Worm (Caenorhabditis elegans) whole organism, young adult: Measurements from ENCODE around the gene csn-5.
A peak's percentile ranks its signal among the peaks of the same experiment; 100 is the strongest.

ENCODE experiments used
- B0336.3 ChIP-seq: fragments of 200-800 bp; sonication (Bioruptor generic); IDR thresholded peaks from 2 replicates; pipeline ENCODE4 v1.3.6; 2022; ENCODE audit warnings: missing genetic modification characterization, missing compliant biosample characterization
- C06A6.2 ChIP-seq: fragments of 200-800 bp; sonication (Bioruptor generic); conservative IDR thresholded peaks from 2 replicates; pipeline ENCODE4 v1.3.6; 2022; ENCODE audit warnings: missing genetic modification characterization, missing compliant biosample characterization
- C17E4.6 ChIP-seq: fragments of 200-800 bp; sonication (Bioruptor generic); IDR thresholded peaks from 2 replicates; pipeline ENCODE4 v1.3.6; 2022; ENCODE audit warnings: missing genetic modification reagents, missing genetic modification characterization, missing compliant biosample characterization
- F57C9.4 ChIP-seq: sonication (generic microtip); optimal IDR thresholded peaks from 2 replicates; lab custom pipeline; 2017; ENCODE audit warnings: mild to moderate bottlenecking, missing genetic modification characterization, missing compliant biosample characterization
- T07F8.4 ChIP-seq: sonication (generic microtip); optimal IDR thresholded peaks from 2 replicates; lab custom pipeline; 2016; ENCODE audit warnings: mild to moderate bottlenecking, missing genetic modification characterization, moderate library complexity, missing compliant biosample characterization
- Y53G8AR.9 ChIP-seq: fragments of 200-800 bp; sonication (Bioruptor generic); conservative IDR thresholded peaks from 2 replicates; pipeline ENCODE4 v1.3.6; 2022; ENCODE audit warnings: missing genetic modification reagents, missing genetic modification characterization, missing compliant biosample characterization
- Y79H2A.3 ChIP-seq: fragments of 200-800 bp; sonication (Bioruptor generic); conservative IDR thresholded peaks from 2 replicates; pipeline ENCODE4 v1.3.6; 2022; ENCODE audit warnings: missing genetic modification reagents, missing genetic modification characterization, missing compliant biosample characterization
- akir-1 ChIP-seq: fragments of 200-800 bp; sonication (Bioruptor generic); optimal IDR thresholded peaks from 2 replicates; lab custom pipeline; 2018; ENCODE audit warnings: mild to moderate bottlenecking, missing genetic modification characterization, moderate library complexity, missing compliant biosample characterization
- ama-1 ChIP-seq, 3 experiments: fragments of 150-350 bp in 1 of 3; sonication (generic microtip) in 2 of 3; optimal IDR thresholded peaks; 2 replicates each; lab custom pipeline; 2014 to 2018; ENCODE audit warnings: missing biosample characterization in 2 of 3, missing genetic modification characterization in 2 of 3, missing genetic modification reagents in 2 of 3
- aptf-3 ChIP-seq: fragments of 200-800 bp; sonication (Bioruptor generic); IDR thresholded peaks from 2 replicates; pipeline ENCODE4 v1.3.6; 2022; ENCODE audit warnings: missing genetic modification characterization, missing compliant biosample characterization
- attf-3 ChIP-seq: fragments of 200-800 bp; sonication (Bioruptor generic); conservative IDR thresholded peaks from 2 replicates; pipeline ENCODE4 v1.3.6; 2022; ENCODE audit warnings: missing genetic modification reagents, missing genetic modification characterization, missing compliant biosample characterization
- bed-1 ChIP-seq: fragments of 200-800 bp; sonication (Bioruptor generic); IDR thresholded peaks from 2 replicates; pipeline ENCODE4 v1.3.6; 2022; ENCODE audit warnings: missing genetic modification reagents, missing genetic modification characterization, missing compliant biosample characterization
- ceh-100 ChIP-seq: fragments of 200-800 bp; sonication (Bioruptor generic); IDR thresholded peaks from 2 replicates; pipeline ENCODE4 v1.3.6; 2022; ENCODE audit warnings: missing genetic modification reagents, missing genetic modification characterization, missing compliant biosample characterization
- efl-1 ChIP-seq: fragments of 150-350 bp; optimal IDR thresholded peaks from 2 replicates; lab custom pipeline; 2014; ENCODE audit warnings: missing biosample characterization, missing genetic modification reagents, missing genetic modification characterization
- egl-18 ChIP-seq: fragments of 200-800 bp; sonication (Bioruptor generic); IDR thresholded peaks from 2 replicates; pipeline ENCODE4 v1.3.6; 2022; ENCODE audit warnings: missing genetic modification reagents, missing genetic modification characterization, missing compliant biosample characterization
- egrh-3 ChIP-seq: fragments of 200-800 bp; sonication (Bioruptor generic); IDR thresholded peaks from 2 replicates; pipeline ENCODE4 v1.3.6; 2022; ENCODE audit warnings: missing genetic modification reagents, missing genetic modification characterization, missing compliant biosample characterization
- ekl-4 ChIP-seq: fragments of 200-800 bp; sonication (Bioruptor generic); IDR thresholded peaks from 2 replicates; pipeline ENCODE4 v1.3.6; 2022; ENCODE audit warnings: missing genetic modification reagents, missing genetic modification characterization, missing compliant biosample characterization
- fkh-3 ChIP-seq: sonication (generic microtip); optimal IDR thresholded peaks from 2 replicates; lab custom pipeline; 2016; ENCODE audit warnings: mild to moderate bottlenecking, missing genetic modification characterization, missing compliant biosample characterization
- hrde-1 ChIP-seq: sonication (generic microtip); optimal IDR thresholded peaks from 2 replicates; lab custom pipeline; 2016; ENCODE audit warnings: missing genetic modification characterization, mild to moderate bottlenecking, missing compliant biosample characterization, moderate library complexity, missing genotype, missing genetic modification reagents, borderline replicate concordance
- hsf-1 ChIP-seq: fragments of 200-800 bp; sonication (Bioruptor generic); IDR thresholded peaks from 2 replicates; pipeline ENCODE4 v1.3.6; 2022; ENCODE audit warnings: missing genetic modification reagents, missing genetic modification characterization, missing compliant biosample characterization
- let-526 ChIP-seq: fragments of 200-800 bp; sonication (Bioruptor generic); IDR thresholded peaks from 2 replicates; pipeline ENCODE4 v1.3.6; 2022; ENCODE audit warnings: missing genetic modification reagents, missing genetic modification characterization, missing compliant biosample characterization
- lin-35 ChIP-seq, 3 experiments: fragments of 150-350 bp in 2 of 3; sonication (generic microtip) in 1 of 3; optimal IDR thresholded peaks; 2 replicates each; lab custom pipeline; 2014 to 2018; ENCODE audit warnings: missing biosample characterization in 3 of 3, missing genetic modification characterization in 3 of 3, missing genetic modification reagents in 3 of 3
- lir-1 ChIP-seq: fragments of 200-800 bp; sonication (Bioruptor generic); conservative IDR thresholded peaks from 2 replicates; pipeline ENCODE4 v1.3.6; 2022; ENCODE audit warnings: missing genetic modification reagents, missing genetic modification characterization, missing compliant biosample characterization
- lsy-27 ChIP-seq: sonication (generic microtip); optimal IDR thresholded peaks from 2 replicates; lab custom pipeline; 2017; ENCODE audit warnings: missing genetic modification characterization, mild to moderate bottlenecking, missing compliant biosample characterization, antibody characterized with exemption, missing genotype, borderline replicate concordance; ENCODE audit not compliant: insufficient read depth
- mel-28 ChIP-seq: sonication (generic microtip); optimal IDR thresholded peaks from 2 replicates; lab custom pipeline; 2016; ENCODE audit warnings: borderline replicate concordance, mild to moderate bottlenecking, missing genetic modification characterization, missing compliant biosample characterization
- mes-4 ChIP-seq: sonication (generic microtip); optimal IDR thresholded peaks from 2 replicates; lab custom pipeline; 2016; ENCODE audit warnings: missing genotype, missing genetic modification characterization, missing compliant biosample characterization
- nhr-27 ChIP-seq: fragments of 200-800 bp; sonication (Bioruptor generic); optimal IDR thresholded peaks from 2 replicates; lab custom pipeline; 2018; ENCODE audit warnings: mild to moderate bottlenecking, missing genetic modification characterization, moderate library complexity, missing compliant biosample characterization
- nhr-80 ChIP-seq: sonication (generic microtip); optimal IDR thresholded peaks from 2 replicates; lab custom pipeline; 2016; ENCODE audit warnings: missing genetic modification characterization, missing compliant biosample characterization
- rcor-1 ChIP-seq: fragments of 200-800 bp; sonication (Bioruptor generic); IDR thresholded peaks from 2 replicates; pipeline ENCODE4 v1.3.6; 2022; ENCODE audit warnings: missing genetic modification reagents, missing genetic modification characterization, missing compliant biosample characterization
- rpc-1 ChIP-seq, 2 experiments: fragments of 150-350 bp in 1 of 2; sonication (generic microtip) in 1 of 2; optimal IDR thresholded peaks; 2 replicates each; lab custom pipeline; 2014 to 2018; ENCODE audit warnings: missing biosample characterization in 1 of 2, missing genetic modification characterization in 1 of 2, missing genetic modification reagents in 1 of 2, missing genotype in 1 of 2
- snpc-1.1 ChIP-seq: sonication (generic microtip); optimal IDR thresholded peaks from 2 replicates; lab custom pipeline; 2017; ENCODE audit warnings: missing genetic modification characterization, mild to moderate bottlenecking, missing compliant biosample characterization, antibody characterized with exemption, moderate library complexity, missing genotype, missing genetic modification reagents; ENCODE audit not compliant: insufficient read depth
- tbp1 ChIP-seq: fragments of 200-800 bp; sonication (Bioruptor generic); optimal IDR thresholded peaks from 2 replicates; lab custom pipeline; 2018; ENCODE audit warnings: mild to moderate bottlenecking, missing genetic modification characterization, missing compliant biosample characterization
- tbx-9 ChIP-seq: sonication (generic microtip); optimal IDR thresholded peaks from 2 replicates; lab custom pipeline; 2016; ENCODE audit warnings: borderline replicate concordance, missing genetic modification characterization, inconsistent platforms, missing compliant biosample characterization
- unc-62 ChIP-seq: fragments of 150-350 bp; optimal IDR thresholded peaks from 2 replicates; lab custom pipeline; 2014; ENCODE audit warnings: missing biosample characterization, missing genetic modification reagents, missing genetic modification characterization
- ztf-18 ChIP-seq: sonication (generic microtip); optimal IDR thresholded peaks from 2 replicates; lab custom pipeline; 2016; ENCODE audit warnings: missing genotype, mild to moderate bottlenecking, missing genetic modification characterization, missing compliant biosample characterization
- ztf-26 ChIP-seq: sonication (generic microtip); optimal IDR thresholded peaks from 2 replicates; lab custom pipeline; 2017; ENCODE audit warnings: missing genetic modification characterization, missing compliant biosample characterization
- ztf-3 ChIP-seq: fragments of 200-800 bp; sonication (Bioruptor generic); optimal IDR thresholded peaks from 2 replicates; lab custom pipeline; 2018; ENCODE audit warnings: mild to moderate bottlenecking, missing genetic modification characterization, missing compliant biosample characterization

csn-5 gene

DNA sequence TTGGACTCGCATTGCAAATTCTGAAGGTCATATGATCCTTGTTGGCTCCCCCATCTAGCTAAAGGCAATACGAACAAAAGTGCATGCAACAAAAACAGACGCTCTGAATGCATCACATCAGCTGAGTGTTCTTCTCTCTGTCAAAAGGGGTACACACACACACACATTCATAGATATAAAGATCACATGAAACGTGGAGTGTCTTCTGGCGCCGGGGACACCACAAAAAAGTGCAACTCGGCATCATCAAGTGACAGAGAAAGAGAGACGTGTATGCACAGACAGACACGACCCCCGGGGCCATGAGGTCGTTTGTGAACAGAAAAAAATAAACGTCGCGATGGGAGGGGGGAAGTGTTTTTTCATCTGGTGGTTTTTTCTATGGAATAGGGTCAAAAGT is 42.0 kb upstream of the csn-5 start (continued):
- TF ChIP-seq ceh-100 (GFP tag; lab: Robert Waterston, UW) = no peak
- no peak for TF ChIP-seq F57C9.4 (tag; lab: Kevin White, UChicago)
- TF ChIP-seq akir-1 = no peak
- no peak for TF ChIP-seq Y53G8AR.9 (GFP tag; lab: Robert Waterston, UW)
- TF ChIP-seq ama-1 (optimal IDR thresholded peaks at IDR 0.05; lab: Kevin White, UChicago) = no peak
- TF ChIP-seq ama-1 (GFP tag; optimal IDR thresholded peaks at IDR 0.05; lab: Kevin White, UChicago) = no peak
- peak in 1 of 3 experiments; percentile 3 for TF ChIP-seq lin-35 (GFP tag; optimal IDR thresholded peaks at IDR 0.05; lab: Kevin White, UChicago)
- TF ChIP-seq snpc-1.1 (tag; lab: Kevin White, UChicago) = no peak
- no peak for TF ChIP-seq Y79H2A.3
- TF ChIP-seq fkh-3 (tag; lab: Kevin White, UChicago) = no peak
- TF ChIP-seq ekl-4 (GFP tag; lab: Robert Waterston, UW) = 0 out of 2 replicates have a peak, but pooled peaks have one; percentile 17
- no peak for TF ChIP-seq nhr-27 (tag; lab: Kevin White, UChicago)
- no peak for TF ChIP-seq aptf-3
- no peak for TF ChIP-seq T07F8.4 (tag; lab: Kevin White, UChicago)
- TF ChIP-seq unc-62 (GFP tag; lab: Kevin White, UChicago) = no peak
- no peak for TF ChIP-seq lir-1
- TF ChIP-seq egl-18 (GFP tag; lab: Robert Waterston, UW) = no peak
- TF ChIP-seq ztf-26 (tag; lab: Kevin White, UChicago) = no peak
- TF ChIP-seq C06A6.2 = no peak; the same call in 1 of the 2 replicates
- TF ChIP-seq tbp1 (GFP tag; lab: Kevin White, UChicago) = peak; percentile 25
- TF ChIP-seq hsf-1 (GFP tag; lab: Robert Waterston, UW) = no peak
- no peak for TF ChIP-seq rcor-1 (GFP tag; lab: Robert Waterston, UW)
- TF ChIP-seq B0336.3 (GFP tag; lab: Robert Waterston, UW) = 0 out of 2 replicates have a peak, but pooled peaks have one; percentile 45
- TF ChIP-seq ztf-3 (GFP tag; lab: Kevin White, UChicago) = no peak
- TF ChIP-seq attf-3 = 0 out of 2 replicates have a peak, but pooled peaks have one; percentile 7
- TF ChIP-seq tbx-9 = no peak

DNA sequence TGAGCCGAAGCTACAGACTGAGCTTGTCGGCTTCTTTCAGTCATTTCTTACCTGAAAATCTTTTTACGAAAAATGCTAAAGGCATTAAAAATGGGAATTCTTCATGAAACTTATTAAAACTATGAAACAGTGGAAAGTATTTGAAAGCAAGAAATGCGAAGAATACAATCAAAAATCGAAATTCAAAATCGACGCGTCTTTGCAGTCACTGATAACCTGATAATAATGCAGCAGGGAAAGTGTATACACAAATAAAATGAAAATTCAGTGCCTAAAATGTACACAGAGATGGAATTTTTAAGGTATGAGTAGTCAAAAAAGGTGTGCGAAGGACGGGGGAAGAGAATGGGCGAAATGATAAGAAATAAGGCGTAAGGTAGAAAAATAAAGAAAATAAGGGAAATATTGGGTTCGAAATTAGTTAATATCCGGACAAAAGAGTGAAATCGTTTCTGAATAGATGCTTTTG is 34.7 kb upstream of the csn-5 start, which contains the start of gene C39H7.4:
Gene C39H7.4 (minus strand): TSS at position 51 of the 469 bp plus-strand sequence.
- TF ChIP-seq lsy-27 = no peak
- no peak for TF ChIP-seq mel-28 (tag; lab: Kevin White, UChicago)
- peak; percentile 89 for TF ChIP-seq nhr-80 (tag; lab: Kevin White, UChicago)
- TF ChIP-seq Y79H2A.3 = no peak
- no peak for TF ChIP-seq bed-1 (GFP tag; lab: Robert Waterston, UW)

DNA sequence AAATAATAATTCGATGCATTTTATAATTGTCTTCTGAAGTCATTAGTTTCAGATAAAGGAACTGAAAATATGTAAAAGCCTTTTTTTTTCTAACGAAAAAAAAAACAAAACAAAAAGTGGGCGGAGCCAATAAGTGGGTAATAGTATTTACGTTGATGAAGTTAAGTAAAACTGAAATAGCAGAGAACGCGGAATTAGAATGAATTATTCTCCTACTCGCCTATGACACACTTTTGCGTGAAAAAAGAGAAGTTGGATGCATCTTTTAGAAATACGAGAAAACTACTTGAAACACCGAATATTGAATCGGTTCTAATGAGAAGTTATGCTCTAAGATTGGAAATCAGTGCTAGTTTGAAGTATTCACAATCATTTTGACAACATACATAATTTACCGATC is 29.7 kb upstream of the csn-5 start, which contains the start of gene srsx-16:
Gene srsx-16 (minus strand): TSS at position 101 of the 400 bp plus-strand sequence.
- TF ChIP-seq C17E4.6 (GFP tag; lab: Robert Waterston, UW) (no peak), attf-3 (no peak), ztf-18 (tag; lab: Kevin White, UChicago) (no peak), let-526 (GFP tag; lab: Robert Waterston, UW) (no peak), mes-4 (tag; lab: Kevin White, UChicago) (no peak), egrh-3 (GFP tag; lab: Robert Waterston, UW) (no peak), snpc-1.1 (tag; lab: Kevin White, UChicago) (no peak), Y79H2A.3 (no peak), hrde-1 (tag; lab: Kevin White, UChicago) (no peak), ztf-26 (tag; lab: Kevin White, UChicago) (no peak), nhr-80 (tag; lab: Kevin White, UChicago) (no peak), rpc-1 (optimal IDR thresholded peaks at IDR 0.05; lab: Kevin White, UChicago) (no peak), rpc-1 (tag; optimal IDR thresholded peaks at IDR 0.05; lab: Kevin White, UChicago) (no peak), efl-1 (GFP tag; lab: Kevin White, UChicago) (no peak), mel-28 (tag; lab: Kevin White, UChicago) (no peak)
